Worm (Caenorhabditis elegans) whole organism, L3 larva: ENCODE measurements around the gene srpa-72.
A peak's percentile ranks its signal among the peaks of the same experiment; 100 is the strongest.

ENCODE experiments used
- ZK546.5 ChIP-seq: sonication (generic microtip); optimal IDR thresholded peaks from 2 replicates; lab custom pipeline; 2017; ENCODE audit warnings: missing biosample characterization, missing genetic modification characterization
- aly-2 ChIP-seq: fragments of 150-350 bp; optimal IDR thresholded peaks from 2 replicates; lab custom pipeline; 2014; ENCODE audit warnings: missing biosample characterization, missing genetic modification characterization
- ama-1 ChIP-seq: fragments of 150-350 bp; optimal IDR thresholded peaks from 2 replicates; lab custom pipeline; 2018
- ceh-16 ChIP-seq: sonication (generic microtip); optimal IDR thresholded peaks from 2 replicates; lab custom pipeline; 2017; ENCODE audit warnings: missing biosample characterization, missing genetic modification characterization
- ceh-28 ChIP-seq: fragments of 150-350 bp; optimal IDR thresholded peaks from 2 replicates; lab custom pipeline; 2014; ENCODE audit warnings: missing biosample characterization, missing genetic modification reagents, missing genetic modification characterization
- ceh-82 ChIP-seq: fragments of 150-350 bp; optimal IDR thresholded peaks from 2 replicates; lab custom pipeline; 2014; ENCODE audit warnings: missing biosample characterization, missing genetic modification characterization
- ceh-9 ChIP-seq: sonication (generic microtip); optimal IDR thresholded peaks from 2 replicates; lab custom pipeline; 2018; ENCODE audit warnings: missing biosample characterization, missing genetic modification characterization
- daf-12 ChIP-seq: fragments of 150-350 bp; optimal IDR thresholded peaks from 2 replicates; lab custom pipeline; 2014; ENCODE audit warnings: missing biosample characterization, missing genetic modification reagents, missing genetic modification characterization
- egl-27 ChIP-seq: sonication (generic microtip); optimal IDR thresholded peaks from 4 replicates; lab custom pipeline; 2017; ENCODE audit warnings: missing biosample characterization, missing genetic modification reagents, missing genetic modification characterization
- egl-5 ChIP-seq: fragments of 150-350 bp; optimal IDR thresholded peaks from 2 replicates; lab custom pipeline; 2017; ENCODE audit warnings: missing biosample characterization, missing genetic modification reagents, missing genetic modification characterization, inconsistent platforms
- elt-1 ChIP-seq: fragments of 150-350 bp; optimal IDR thresholded peaks from 2 replicates; lab custom pipeline; 2014; ENCODE audit warnings: missing biosample characterization, missing genetic modification characterization
- elt-2 ChIP-seq: sonication (generic microtip); optimal IDR thresholded peaks from 2 replicates; lab custom pipeline; 2016; ENCODE audit warnings: missing genetic modification reagents, mild to moderate bottlenecking, missing genetic modification characterization, missing compliant biosample characterization
- elt-3 ChIP-seq, 3 experiments: fragments of 150-350 bp in 1 of 3; sonication (generic microtip) in 2 of 3; optimal IDR thresholded peaks; 2 replicates in 2 of 3; 4 replicates in 1 of 3; lab custom pipeline; 2014 to 2017; ENCODE audit warnings: missing biosample characterization in 3 of 3, missing genetic modification characterization in 3 of 3
- eor-1 ChIP-seq, 2 experiments: fragments of 150-350 bp; optimal IDR thresholded peaks; 2 replicates each; lab custom pipeline; 2014 to 2018; ENCODE audit warnings: missing biosample characterization in 2 of 2, missing genetic modification characterization in 2 of 2
- fkh-10 ChIP-seq: sonication (generic microtip); optimal IDR thresholded peaks from 2 replicates; lab custom pipeline; 2017; ENCODE audit warnings: missing biosample characterization, missing genetic modification reagents, missing genetic modification characterization
- fkh-2 ChIP-seq: fragments of 150-350 bp; optimal IDR thresholded peaks from 2 replicates; lab custom pipeline; 2014; ENCODE audit warnings: missing biosample characterization, missing genetic modification reagents, missing genetic modification characterization
- fos-1 ChIP-seq: fragments of 150-350 bp; optimal IDR thresholded peaks from 2 replicates; lab custom pipeline; 2014; ENCODE audit warnings: missing biosample characterization, missing genetic modification characterization
- hmg-11 ChIP-seq: sonication (generic microtip); optimal IDR thresholded peaks from 2 replicates; lab custom pipeline; 2016; ENCODE audit warnings: missing genetic modification characterization, missing compliant biosample characterization
- jun-1 ChIP-seq: fragments of 150-350 bp; optimal IDR thresholded peaks from 2 replicates; lab custom pipeline; 2014; ENCODE audit warnings: missing biosample characterization, missing genetic modification reagents, missing genetic modification characterization
- lin-15B ChIP-seq: fragments of 150-350 bp; optimal IDR thresholded peaks from 2 replicates; lab custom pipeline; 2014; ENCODE audit warnings: missing biosample characterization, missing genetic modification characterization
- lin-39 ChIP-seq: fragments of 150-350 bp; optimal IDR thresholded peaks from 2 replicates; lab custom pipeline; 2018; ENCODE audit warnings: missing biosample characterization, missing genetic modification reagents, missing genetic modification characterization
- lsy-12 ChIP-seq: sonication (generic microtip); optimal IDR thresholded peaks from 2 replicates; lab custom pipeline; 2016; ENCODE audit warnings: mild to moderate bottlenecking, missing genetic modification characterization, missing compliant biosample characterization
- mdl-1 ChIP-seq: fragments of 150-350 bp; optimal IDR thresholded peaks from 2 replicates; lab custom pipeline; 2014; ENCODE audit warnings: missing biosample characterization, missing genetic modification characterization
- mml-1 ChIP-seq: fragments of 150-350 bp; sonication (generic microtip); optimal IDR thresholded peaks from 3 replicates; lab custom pipeline; 2014; ENCODE audit warnings: missing biosample characterization, missing genetic modification characterization
- nfya-1 ChIP-seq: sonication (generic microtip); optimal IDR thresholded peaks from 2 replicates; lab custom pipeline; 2017; ENCODE audit warnings: missing genetic modification characterization, mild to moderate bottlenecking, missing compliant biosample characterization, antibody characterized with exemption, moderate library complexity; ENCODE audit not compliant: insufficient read depth
- nhr-11 ChIP-seq: fragments of 150-350 bp; optimal IDR thresholded peaks from 2 replicates; lab custom pipeline; 2014; ENCODE audit warnings: missing biosample characterization, missing genetic modification characterization
- nhr-12 ChIP-seq: fragments of 150-350 bp; optimal IDR thresholded peaks from 2 replicates; lab custom pipeline; 2014; ENCODE audit warnings: missing biosample characterization, missing genetic modification characterization
- nhr-23 ChIP-seq: fragments of 150-350 bp; optimal IDR thresholded peaks from 2 replicates; lab custom pipeline; 2014; ENCODE audit warnings: missing biosample characterization, missing genetic modification reagents, missing genetic modification characterization
- nhr-237 ChIP-seq: fragments of 150-350 bp; optimal IDR thresholded peaks from 2 replicates; lab custom pipeline; 2014; ENCODE audit warnings: missing biosample characterization, missing genetic modification characterization
- nhr-25 ChIP-seq: sonication (generic microtip); optimal IDR thresholded peaks from 2 replicates; lab custom pipeline; 2017; ENCODE audit warnings: missing biosample characterization, missing genetic modification characterization
- nhr-43 ChIP-seq: sonication (generic microtip); optimal IDR thresholded peaks from 2 replicates; lab custom pipeline; 2016; ENCODE audit warnings: mild to moderate bottlenecking, missing genetic modification characterization, missing compliant biosample characterization; ENCODE audit not compliant: poor library complexity, severe bottlenecking
- nhr-67 ChIP-seq: fragments of 150-350 bp; optimal IDR thresholded peaks from 2 replicates; lab custom pipeline; 2014; ENCODE audit warnings: missing biosample characterization, missing genetic modification characterization
- nhr-76 ChIP-seq: fragments of 150-350 bp; sonication (generic microtip); optimal IDR thresholded peaks from 5 replicates; lab custom pipeline; 2014; ENCODE audit warnings: missing biosample characterization, missing genetic modification characterization
- pqm-1 ChIP-seq: fragments of 150-350 bp; optimal IDR thresholded peaks from 2 replicates; lab custom pipeline; 2017; ENCODE audit warnings: missing biosample characterization, missing genetic modification characterization, inconsistent platforms
- sea-2 ChIP-seq: fragments of 150-350 bp; sonication (generic microtip); optimal IDR thresholded peaks from 4 replicates; lab custom pipeline; 2014; ENCODE audit warnings: missing biosample characterization, missing genetic modification reagents, missing genetic modification characterization
- skn-1 ChIP-seq: fragments of 150-350 bp; optimal IDR thresholded peaks from 2 replicates; lab custom pipeline; 2014; ENCODE audit warnings: missing biosample characterization, missing genetic modification characterization
- tbx-2 ChIP-seq: sonication (generic microtip); optimal IDR thresholded peaks from 2 replicates; lab custom pipeline; 2016; ENCODE audit warnings: mild to moderate bottlenecking, missing genetic modification characterization, missing compliant biosample characterization
- unc-39 ChIP-seq: sonication (generic microtip); optimal IDR thresholded peaks from 4 replicates; lab custom pipeline; 2017; ENCODE audit warnings: missing biosample characterization, missing genetic modification characterization
- unc-62 ChIP-seq: fragments of 150-350 bp; sonication (generic microtip); optimal IDR thresholded peaks from 4 replicates; lab custom pipeline; 2014; ENCODE audit warnings: missing biosample characterization, missing genetic modification reagents, missing genetic modification characterization
- zag-1 ChIP-seq: fragments of 150-350 bp; optimal IDR thresholded peaks from 2 replicates; lab custom pipeline; 2014; ENCODE audit warnings: missing biosample characterization, missing genetic modification characterization
- ztf-11 ChIP-seq: fragments of 150-350 bp; optimal IDR thresholded peaks from 2 replicates; lab custom pipeline; 2014; ENCODE audit warnings: missing biosample characterization, missing genetic modification characterization

srpa-72 gene

DNA sequence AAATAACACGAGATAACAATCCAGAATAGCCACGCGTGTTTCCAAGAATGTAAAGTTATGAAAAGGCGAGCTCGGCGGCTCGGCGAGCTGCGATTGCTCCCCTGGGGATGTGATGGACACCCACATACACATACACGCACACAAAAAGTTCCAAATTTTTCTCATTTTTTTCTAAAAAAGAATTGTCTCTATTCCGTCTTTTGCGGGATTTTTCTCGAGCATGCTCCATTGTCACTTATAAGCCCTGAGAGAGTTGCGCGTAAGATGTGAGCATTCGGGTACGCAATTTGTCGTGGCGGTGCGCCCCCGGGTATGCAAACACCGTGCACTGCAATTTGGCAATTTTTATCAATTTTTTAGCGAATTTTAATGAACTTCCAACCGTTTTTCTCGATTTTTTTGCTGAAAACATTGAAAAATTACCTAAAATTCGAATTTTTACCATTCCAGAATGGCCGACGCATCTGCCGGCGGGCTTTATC, at the start of gene srpa-72, which contains the start of gene F08D12.12:
Gene srpa-72 (plus strand): TSS at position 451 of the 482 bp plus-strand sequence.
Gene F08D12.12 (minus strand): TSS at position 51 of the 482 bp plus-strand sequence.
- TF ChIP-seq hmg-11 (peak; percentile 85), elt-2 (tag; lab: Kevin White, UChicago) (peak; percentile 21), lin-15B (tag; lab: Kevin White, UChicago) (peak; percentile 47), ZK546.5 (tag; lab: Kevin White, UChicago) (no peak), lin-39 (tag; lab: Kevin White, UChicago) (peak; percentile 63)

DNA sequence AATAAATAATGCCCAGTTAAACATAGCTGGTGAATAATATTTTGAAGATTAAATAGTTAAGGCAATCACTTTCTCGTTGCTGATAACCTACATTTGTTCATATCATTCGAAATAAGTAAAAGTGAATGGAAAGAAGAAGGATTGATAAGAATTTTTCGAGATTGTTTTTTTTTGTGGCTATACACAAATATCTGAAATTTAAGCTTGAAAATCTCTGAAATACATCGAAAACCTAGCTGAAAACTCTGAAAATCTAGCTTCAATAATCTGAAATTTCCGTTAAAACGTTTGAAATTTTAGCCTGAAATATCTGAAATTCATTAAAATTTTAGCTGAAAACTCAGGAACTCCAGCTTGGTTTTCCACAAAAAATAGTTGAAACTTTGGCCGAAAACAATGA, 47.7 kb upstream of the srpa-72 start, which contains the start of gene T05A8.6:
Gene T05A8.6 (minus strand): TSS at position 101 of the 400 bp plus-strand sequence.
- TF ChIP-seq nhr-76 (no peak), jun-1 (tag; lab: Kevin White, UChicago) (no peak), ceh-28 (tag; lab: Kevin White, UChicago) (no peak), nhr-43 (tag; lab: Kevin White, UChicago) (no peak), nhr-25 (tag; lab: Kevin White, UChicago) (no peak), eor-1 (tag; optimal IDR thresholded peaks at IDR 0.05; lab: Kevin White, UChicago) (no peak), hmg-11 (no peak), aly-2 (no peak), unc-62 (GFP tag; lab: Kevin White, UChicago) (no peak)

DNA sequence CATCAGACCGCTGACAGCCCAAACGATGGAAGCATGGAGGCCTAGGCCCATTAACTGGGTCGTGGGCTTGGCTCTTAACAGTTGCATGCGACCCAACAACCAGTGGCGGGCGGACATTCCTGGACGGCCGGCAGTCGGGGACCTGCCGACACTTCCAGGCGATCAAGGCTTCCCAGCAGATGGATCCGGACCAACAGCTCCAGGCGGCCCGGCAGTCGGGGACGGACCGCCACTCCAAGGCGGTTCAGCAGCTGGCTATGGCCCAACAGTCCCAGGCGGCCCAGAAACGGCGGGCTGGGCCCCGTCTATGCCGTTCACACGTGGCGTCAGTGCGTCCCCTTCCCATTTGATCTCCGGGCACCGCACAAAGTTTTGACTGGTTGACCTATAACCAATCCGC, 45.9 kb upstream of the srpa-72 start:
- TF ChIP-seq fkh-2 (tag; lab: Kevin White, UChicago) (no peak), nhr-11 (tag; lab: Kevin White, UChicago) (no peak), nhr-76 (no peak)
- TF ChIP-seq, all 47 proteins: peak for 0

DNA sequence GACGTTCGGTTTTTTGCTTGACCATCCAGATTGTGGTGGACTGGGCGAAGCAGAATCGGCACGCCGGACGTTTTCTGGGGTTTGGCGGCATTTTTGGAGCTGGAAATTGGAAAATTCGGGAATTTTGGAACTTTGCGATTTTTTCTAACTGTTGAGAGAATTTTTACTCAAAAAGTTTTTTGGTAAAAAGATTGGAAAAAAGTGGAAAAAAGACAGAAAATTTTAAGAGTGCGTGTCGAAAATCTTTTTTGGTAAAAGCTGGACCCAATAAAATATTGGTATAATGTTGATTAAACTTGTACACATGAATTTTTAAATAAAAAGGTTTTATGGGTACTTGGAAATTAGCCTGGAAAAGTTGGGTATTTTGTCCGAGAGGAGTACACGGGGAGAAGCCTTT, 45.0 kb upstream of the srpa-72 start, which contains the start of gene T05A8.7:
Gene T05A8.7 (minus strand): TSS at position 101 of the 400 bp plus-strand sequence.
- TF ChIP-seq tbx-2, result no peak

DNA sequence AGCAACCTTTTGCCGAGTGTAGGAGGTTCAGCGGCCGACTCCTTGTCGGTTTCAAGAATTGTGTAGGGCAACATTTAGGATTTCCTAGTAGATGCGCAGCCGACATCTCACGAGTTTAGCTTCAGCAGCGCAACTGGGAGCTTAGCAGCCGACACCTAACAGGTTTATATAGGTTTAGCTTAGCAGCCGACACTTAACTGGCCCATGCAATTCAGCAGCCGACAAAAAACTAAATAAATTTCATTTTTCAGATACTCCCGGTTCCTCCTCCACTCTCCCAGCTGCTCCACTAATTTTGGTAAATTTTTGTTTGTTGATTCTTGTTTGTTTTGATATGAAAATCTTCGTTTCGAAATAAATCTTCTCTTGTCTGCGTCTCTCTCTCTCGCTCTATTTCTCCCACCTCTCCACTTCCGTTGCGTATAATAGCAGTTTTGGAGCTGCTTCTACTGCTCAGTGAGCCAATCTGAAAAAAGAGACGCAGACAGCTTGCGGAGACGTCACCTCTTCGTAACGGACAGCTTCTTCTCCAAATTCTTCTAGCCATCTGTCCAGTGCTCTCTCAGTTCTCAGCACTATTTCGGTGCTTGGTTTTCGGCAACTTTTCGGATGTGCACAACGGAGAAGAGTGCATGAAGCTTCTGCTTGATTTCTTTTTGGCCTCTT, 39.2 kb upstream of the srpa-72 start:
- TF ChIP-seq nhr-76 (no peak), elt-2 (tag; lab: Kevin White, UChicago) (no peak), ceh-82 (tag; lab: Kevin White, UChicago) (peak; percentile 26), mml-1 (no peak), hmg-11 (peak; percentile 76), skn-1 (tag; lab: Kevin White, UChicago) (peak; percentile 10), fos-1 (no peak), lin-15B (tag; lab: Kevin White, UChicago) (peak; percentile 41), ceh-16 (no peak), nhr-67 (tag; lab: Kevin White, UChicago) (no peak), unc-39 (no peak), pqm-1 (tag; lab: Kevin White, UChicago) (no peak), ama-1 (lab: Kevin White, UChicago) (no peak), fkh-2 (tag; lab: Kevin White, UChicago) (no peak), tbx-2 (peak; percentile 46), elt-3 (tag; optimal IDR thresholded peaks at IDR 0.05; lab: Kevin White, UChicago) (no peak), daf-12 (tag; lab: Kevin White, UChicago) (no peak), aly-2 (no peak), lin-39 (tag; lab: Kevin White, UChicago) (peak; percentile 71), ZK546.5 (tag; lab: Kevin White, UChicago) (no peak), zag-1 (tag; lab: Kevin White, UChicago) (peak; percentile 30), lsy-12 (tag; lab: Kevin White, UChicago) (no peak), egl-5 (tag; lab: Kevin White, UChicago) (peak; percentile 15), nhr-12 (tag; lab: Kevin White, UChicago) (no peak), fkh-10 (GFP tag; lab: Kevin White, UChicago) (peak; percentile 31), nhr-43 (tag; lab: Kevin White, UChicago) (no peak), nfya-1 (tag; lab: Kevin White, UChicago) (peak; percentile 81), ztf-11 (tag; lab: Kevin White, UChicago) (no peak), egl-27 (tag; lab: Kevin White, UChicago) (no peak), nhr-25 (tag; lab: Kevin White, UChicago) (no peak), jun-1 (tag; lab: Kevin White, UChicago) (no peak), nhr-11 (tag; lab: Kevin White, UChicago) (no peak), ceh-28 (tag; lab: Kevin White, UChicago) (no peak), elt-1 (tag; lab: Kevin White, UChicago) (no peak), nhr-23 (tag; lab: Kevin White, UChicago) (no peak), nhr-237 (no peak), mdl-1 (tag; lab: Kevin White, UChicago) (no peak), unc-62 (GFP tag; lab: Kevin White, UChicago) (peak; percentile 79), sea-2 (GFP tag; lab: Kevin White, UChicago) (no peak), ceh-9 (tag; lab: Kevin White, UChicago) (no peak), eor-1 (tag; optimal IDR thresholded peaks at IDR 0.05; lab: Kevin White, UChicago) (no peak)
